Worm (Caenorhabditis elegans) whole organism, L3 larva: ENCODE measurements around the gene exc-15.

Experiments used
- R02D3.7 ChIP-seq: fragments of 150-350 bp; optimal IDR thresholded peaks from 2 replicates; lab custom pipeline; 2014; ENCODE audit warnings: missing biosample characterization, missing genetic modification characterization
- ZK546.5 ChIP-seq: sonication (generic microtip); optimal IDR thresholded peaks from 2 replicates; lab custom pipeline; 2017; ENCODE audit warnings: missing biosample characterization, missing genetic modification characterization
- aly-2 ChIP-seq: fragments of 150-350 bp; optimal IDR thresholded peaks from 2 replicates; lab custom pipeline; 2014; ENCODE audit warnings: missing biosample characterization, missing genetic modification characterization
- ceh-16 ChIP-seq: sonication (generic microtip); optimal IDR thresholded peaks from 2 replicates; lab custom pipeline; 2017; ENCODE audit warnings: missing biosample characterization, missing genetic modification characterization
- ceh-28 ChIP-seq: fragments of 150-350 bp; optimal IDR thresholded peaks from 2 replicates; lab custom pipeline; 2014; ENCODE audit warnings: missing biosample characterization, missing genetic modification reagents, missing genetic modification characterization
- ceh-82 ChIP-seq: fragments of 150-350 bp; optimal IDR thresholded peaks from 2 replicates; lab custom pipeline; 2014; ENCODE audit warnings: missing biosample characterization, missing genetic modification characterization
- ceh-9 ChIP-seq: sonication (generic microtip); optimal IDR thresholded peaks from 2 replicates; lab custom pipeline; 2018; ENCODE audit warnings: missing biosample characterization, missing genetic modification characterization
- daf-12 ChIP-seq: fragments of 150-350 bp; optimal IDR thresholded peaks from 2 replicates; lab custom pipeline; 2014; ENCODE audit warnings: missing biosample characterization, missing genetic modification reagents, missing genetic modification characterization
- elt-1 ChIP-seq: fragments of 150-350 bp; optimal IDR thresholded peaks from 2 replicates; lab custom pipeline; 2014; ENCODE audit warnings: missing biosample characterization, missing genetic modification characterization
- elt-2 ChIP-seq: sonication (generic microtip); optimal IDR thresholded peaks from 2 replicates; lab custom pipeline; 2016; ENCODE audit warnings: missing genetic modification reagents, mild to moderate bottlenecking, missing genetic modification characterization, missing compliant biosample characterization
- elt-3 ChIP-seq, 3 experiments: fragments of 150-350 bp in 1 of 3; sonication (generic microtip) in 2 of 3; optimal IDR thresholded peaks; 2 replicates in 2 of 3; 4 replicates in 1 of 3; lab custom pipeline; 2014 to 2017; ENCODE audit warnings: missing biosample characterization in 3 of 3, missing genetic modification characterization in 3 of 3
- fkh-10 ChIP-seq: sonication (generic microtip); optimal IDR thresholded peaks from 2 replicates; lab custom pipeline; 2017; ENCODE audit warnings: missing biosample characterization, missing genetic modification reagents, missing genetic modification characterization
- hmg-11 ChIP-seq: sonication (generic microtip); optimal IDR thresholded peaks from 2 replicates; lab custom pipeline; 2016; ENCODE audit warnings: missing genetic modification characterization, missing compliant biosample characterization
- jun-1 ChIP-seq: fragments of 150-350 bp; optimal IDR thresholded peaks from 2 replicates; lab custom pipeline; 2014; ENCODE audit warnings: missing biosample characterization, missing genetic modification reagents, missing genetic modification characterization
- lin-15B ChIP-seq: fragments of 150-350 bp; optimal IDR thresholded peaks from 2 replicates; lab custom pipeline; 2014; ENCODE audit warnings: missing biosample characterization, missing genetic modification characterization
- lin-39 ChIP-seq: fragments of 150-350 bp; optimal IDR thresholded peaks from 2 replicates; lab custom pipeline; 2018; ENCODE audit warnings: missing biosample characterization, missing genetic modification reagents, missing genetic modification characterization
- lsy-12 ChIP-seq: sonication (generic microtip); optimal IDR thresholded peaks from 2 replicates; lab custom pipeline; 2016; ENCODE audit warnings: mild to moderate bottlenecking, missing genetic modification characterization, missing compliant biosample characterization
- nfya-1 ChIP-seq: sonication (generic microtip); optimal IDR thresholded peaks from 2 replicates; lab custom pipeline; 2017; ENCODE audit warnings: missing genetic modification characterization, mild to moderate bottlenecking, missing compliant biosample characterization, antibody characterized with exemption, moderate library complexity; ENCODE audit not compliant: insufficient read depth
- nhr-12 ChIP-seq: fragments of 150-350 bp; optimal IDR thresholded peaks from 2 replicates; lab custom pipeline; 2014; ENCODE audit warnings: missing biosample characterization, missing genetic modification characterization
- nhr-23 ChIP-seq: fragments of 150-350 bp; optimal IDR thresholded peaks from 2 replicates; lab custom pipeline; 2014; ENCODE audit warnings: missing biosample characterization, missing genetic modification reagents, missing genetic modification characterization
- nhr-237 ChIP-seq: fragments of 150-350 bp; optimal IDR thresholded peaks from 2 replicates; lab custom pipeline; 2014; ENCODE audit warnings: missing biosample characterization, missing genetic modification characterization
- nhr-25 ChIP-seq: sonication (generic microtip); optimal IDR thresholded peaks from 2 replicates; lab custom pipeline; 2017; ENCODE audit warnings: missing biosample characterization, missing genetic modification characterization
- nhr-28 ChIP-seq: fragments of 150-350 bp; optimal IDR thresholded peaks from 2 replicates; lab custom pipeline; 2014; ENCODE audit warnings: missing biosample characterization, missing genetic modification characterization
- nhr-76 ChIP-seq: fragments of 150-350 bp; sonication (generic microtip); optimal IDR thresholded peaks from 5 replicates; lab custom pipeline; 2014; ENCODE audit warnings: missing biosample characterization, missing genetic modification characterization
- nhr-77 ChIP-seq: fragments of 150-350 bp; optimal IDR thresholded peaks from 2 replicates; lab custom pipeline; 2014; ENCODE audit warnings: missing biosample characterization, missing genetic modification characterization
- pqm-1 ChIP-seq: fragments of 150-350 bp; optimal IDR thresholded peaks from 2 replicates; lab custom pipeline; 2017; ENCODE audit warnings: missing biosample characterization, missing genetic modification characterization, inconsistent platforms
- sea-2 ChIP-seq: fragments of 150-350 bp; sonication (generic microtip); optimal IDR thresholded peaks from 4 replicates; lab custom pipeline; 2014; ENCODE audit warnings: missing biosample characterization, missing genetic modification reagents, missing genetic modification characterization
- skn-1 ChIP-seq: fragments of 150-350 bp; optimal IDR thresholded peaks from 2 replicates; lab custom pipeline; 2014; ENCODE audit warnings: missing biosample characterization, missing genetic modification characterization
- snpc-4 ChIP-seq: fragments of 150-350 bp; optimal IDR thresholded peaks from 2 replicates; lab custom pipeline; 2014; ENCODE audit warnings: missing biosample characterization, missing genetic modification characterization
- unc-62 ChIP-seq: fragments of 150-350 bp; sonication (generic microtip); optimal IDR thresholded peaks from 4 replicates; lab custom pipeline; 2014; ENCODE audit warnings: missing biosample characterization, missing genetic modification reagents, missing genetic modification characterization
- zag-1 ChIP-seq: fragments of 150-350 bp; optimal IDR thresholded peaks from 2 replicates; lab custom pipeline; 2014; ENCODE audit warnings: missing biosample characterization, missing genetic modification characterization

exc-15 gene

ce11 chrV:4495114-4495819 is 12.0 kb downstream of the exc-15 start:
- TF ChIP-seq unc-62 (GFP tag; lab: Kevin White, UChicago), result peak; percentile 93
- TF ChIP-seq elt-2 (tag; lab: Kevin White, UChicago), result peak; percentile 69
- peak; percentile 16 for TF ChIP-seq nfya-1 (tag; lab: Kevin White, UChicago)
- no peak for TF ChIP-seq fkh-10 (GFP tag; lab: Kevin White, UChicago)
- peak; percentile 81 for TF ChIP-seq lin-39 (tag; lab: Kevin White, UChicago)
- TF ChIP-seq, all 47 proteins: peak for 4

ce11 chrV:4496104-4496586 is 12.9 kb downstream of the exc-15 start:
- TF ChIP-seq unc-62 (GFP tag; lab: Kevin White, UChicago) (no peak), nhr-25 (no peak), elt-3 (tag; optimal IDR thresholded peaks at IDR 0.05; lab: Kevin White, UChicago) (no peak), R02D3.7 (tag; lab: Kevin White, UChicago) (no peak), nhr-237 (tag; lab: Kevin White, UChicago) (no peak), aly-2 (no peak), nhr-23 (no peak), elt-2 (tag; lab: Kevin White, UChicago) (peak; percentile 41)

- TF ChIP-seq nhr-28, result no peak
- TF ChIP-seq lin-39 (tag; lab: Kevin White, UChicago), result peak; percentile 57
- no peak for TF ChIP-seq sea-2
These were observed 13.9 kb downstream of the exc-15 start, which contains the start of gene unc-62 for ce11 chrV:4497161-4497560. Gene unc-62 (plus strand): TSS chrV:4497461.

ce11 chrV:4499156-4499808 is 16.0 kb downstream of the exc-15 start:
- TF ChIP-seq snpc-4 (tag; lab: Kevin White, UChicago) (no peak), unc-62 (GFP tag; lab: Kevin White, UChicago) (peak; percentile 99), nhr-77 (tag; lab: Kevin White, UChicago) (no peak), sea-2 (no peak), lsy-12 (tag; lab: Kevin White, UChicago) (no peak), ceh-16 (tag; lab: Kevin White, UChicago) (no peak), elt-1 (tag; lab: Kevin White, UChicago) (peak; percentile 12), daf-12 (no peak), jun-1 (tag; lab: Kevin White, UChicago) (no peak), pqm-1 (tag; lab: Kevin White, UChicago) (no peak), nhr-12 (no peak), elt-2 (tag; lab: Kevin White, UChicago) (no peak), R02D3.7 (tag; lab: Kevin White, UChicago) (no peak), nhr-76 (tag; lab: Kevin White, UChicago) (no peak), ZK546.5 (no peak), lin-15B (no peak), ceh-82 (tag; lab: Kevin White, UChicago) (no peak), hmg-11 (tag; lab: Kevin White, UChicago) (peak; percentile 55), zag-1 (no peak), nfya-1 (tag; lab: Kevin White, UChicago) (peak; percentile 100), lin-39 (tag; lab: Kevin White, UChicago) (peak; percentile 89), ceh-28 (tag; lab: Kevin White, UChicago) (no peak), skn-1 (tag; lab: Kevin White, UChicago) (no peak), ceh-9 (tag; lab: Kevin White, UChicago) (no peak)

ce11 chrV:4500709-4501108 is 17.4 kb downstream of the exc-15 start:
- no peak for TF ChIP-seq nhr-76 (tag; lab: Kevin White, UChicago)
- peak; percentile 62 for TF ChIP-seq unc-62 (GFP tag; lab: Kevin White, UChicago)
